Worm (Caenorhabditis elegans) whole organism, L4/young adult: ENCODE data around the gene F28C6.9.

Source experiments
- W03F9.2 ChIP-seq: fragments of 150-350 bp; optimal IDR thresholded peaks from 2 replicates; lab custom pipeline; 2014; ENCODE audit warnings: missing biosample characterization, missing genetic modification characterization
- dao-5 ChIP-seq: sonication (generic microtip); optimal IDR thresholded peaks from 2 replicates; lab custom pipeline; 2016; ENCODE audit warnings: missing genotype, missing genetic modification characterization, moderate library complexity, missing compliant biosample characterization
- him-1 ChIP-seq: sonication (generic microtip); optimal IDR thresholded peaks from 2 replicates; lab custom pipeline; 2016; ENCODE audit warnings: missing genotype, missing genetic modification reagents, missing genetic modification characterization, missing compliant biosample characterization

ce11 chrII:8566039-8566438 is 43.9 kb downstream of the F28C6.9 start, which contains the start of gene stc-1:
- no peak for TF ChIP-seq dao-5 (tag; lab: Kevin White, UChicago)
- no peak for TF ChIP-seq him-1 (tag; lab: Kevin White, UChicago)
- TF ChIP-seq W03F9.2 (tag; lab: Kevin White, UChicago), result no peak
